Worm (Caenorhabditis elegans): ENCODE data around the gene F58F12.2.

The F58F12.2 gene

DNA sequence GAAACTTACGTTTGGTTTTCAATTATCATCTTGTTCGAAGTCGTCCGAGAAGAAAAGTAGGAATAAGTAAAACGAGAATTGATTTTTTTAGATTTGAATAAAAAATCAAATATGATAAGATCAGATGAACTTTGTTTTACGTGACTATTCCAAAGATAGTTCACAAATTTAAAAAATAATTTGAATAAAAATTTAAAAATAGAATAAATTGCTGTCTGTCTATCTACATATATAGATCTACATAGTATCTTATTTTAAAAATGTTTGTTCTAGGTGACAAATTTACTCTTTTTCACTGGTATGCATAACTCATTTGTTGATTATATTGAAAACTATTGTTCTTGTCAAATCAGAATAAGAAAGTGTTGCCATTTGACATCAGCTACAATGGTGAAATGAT lies at the start of gene F58F12.2:
F58F12.2 (minus strand) TSS at position 101 of the 400 bp plus-strand sequence.
- TF ChIP-seq zip-8 (tag; optimal IDR thresholded peaks at IDR 0.05) (no peak), tbx-8 (GFP tag; optimal IDR thresholded peaks at IDR 0.05) (no peak), lin-32 (GFP tag; optimal IDR thresholded peaks at IDR 0.05) (no peak), unc-62 (GFP tag; optimal IDR thresholded peaks at IDR 0.05) (no peak), M03D4.4 (tag; optimal IDR thresholded peaks at IDR 0.05) (no peak), nhr-2 (tag; optimal IDR thresholded peaks at IDR 0.05) (no peak), nhr-28 (tag; optimal IDR thresholded peaks at IDR 0.05) (no peak), lsy-2 (tag; optimal IDR thresholded peaks at IDR 0.05) (no peak), ceh-43 (GFP tag; optimal IDR thresholded peaks at IDR 0.05) (no peak), unc-39 (tag; optimal IDR thresholded peaks at IDR 0.05) (no peak), nhr-12 (tag; optimal IDR thresholded peaks at IDR 0.05) (no peak), blmp-1 (tag; optimal IDR thresholded peaks at IDR 0.05) (no peak)

DNA sequence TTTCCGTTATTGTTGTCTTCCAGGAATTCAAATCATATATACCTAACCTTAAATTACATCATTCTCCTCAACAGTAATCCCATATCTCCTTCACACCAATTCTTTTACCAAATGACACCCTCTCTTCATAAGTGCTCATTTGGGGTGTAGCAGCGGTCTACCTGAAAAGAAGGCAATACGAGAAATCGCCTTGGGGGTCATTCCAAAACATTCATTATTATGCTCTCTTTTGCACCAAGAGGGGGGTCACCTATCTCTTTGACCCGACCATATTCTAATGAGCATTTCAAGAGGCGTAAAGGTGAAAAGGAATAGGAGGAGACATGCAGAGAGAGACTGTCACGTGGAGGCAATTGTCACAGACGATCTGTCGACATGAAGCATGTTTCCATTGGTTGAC lies 49.0 kb upstream of the F58F12.2 start:
- no peak for TF ChIP-seq mls-2 (tag; optimal IDR thresholded peaks at IDR 0.05)
- no peak for TF ChIP-seq lin-32 (GFP tag; optimal IDR thresholded peaks at IDR 0.05)
- no peak for TF ChIP-seq ham-2 (GFP tag; optimal IDR thresholded peaks at IDR 0.05)
- TF ChIP-seq nhr-12 (tag; optimal IDR thresholded peaks at IDR 0.05): no peak
- peak; percentile 95 for TF ChIP-seq nhr-2 (tag; optimal IDR thresholded peaks at IDR 0.05)

DNA sequence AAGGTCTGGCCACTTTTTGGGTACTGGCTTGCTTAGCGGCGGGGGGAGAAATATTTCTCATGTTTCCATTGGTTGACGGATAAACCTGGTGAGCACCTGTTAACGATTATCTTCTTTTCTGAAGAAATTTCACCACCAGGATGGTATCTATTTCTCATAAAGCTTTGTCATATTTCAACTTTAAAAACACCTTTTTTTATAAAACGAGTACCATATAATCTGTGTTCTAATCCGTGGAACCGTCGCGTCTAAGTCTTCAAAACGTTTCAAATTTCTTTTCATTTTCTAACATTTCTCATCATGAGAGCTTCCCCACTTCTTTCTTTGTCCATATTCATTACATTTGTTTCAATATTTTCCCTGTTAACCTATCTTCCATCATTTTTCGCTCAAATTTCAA lies 38.2 kb upstream of the F58F12.2 start, which contains the start of gene col-75:
col-75 (plus strand) TSS at position 301 of the 400 bp plus-strand sequence.
- TF ChIP-seq unc-120 (tag; optimal IDR thresholded peaks at IDR 0.05; ENCODE audit: poor library complexity, severe bottlenecking) (no peak), nhr-76 (tag; optimal IDR thresholded peaks at IDR 0.05) (no peak), unc-39 (tag; optimal IDR thresholded peaks at IDR 0.05) (no peak), lin-32 (GFP tag; optimal IDR thresholded peaks at IDR 0.05) (no peak), unc-62 (GFP tag; optimal IDR thresholded peaks at IDR 0.05) (no peak), ceh-39 (tag; optimal IDR thresholded peaks at IDR 0.05) (no peak), lin-13 (tag; optimal IDR thresholded peaks at IDR 0.05) (no peak), mep-1 (tag; optimal IDR thresholded peaks at IDR 0.05) (no peak), lsy-2 (tag; optimal IDR thresholded peaks at IDR 0.05) (no peak), elt-1 (tag; optimal IDR thresholded peaks at IDR 0.05; ENCODE audit: borderline replicate concordance, insufficient read depth) (no peak), nhr-28 (tag; optimal IDR thresholded peaks at IDR 0.05) (no peak), M03D4.4 (tag; optimal IDR thresholded peaks at IDR 0.05) (no peak), drap-1 (GFP tag; optimal IDR thresholded peaks at IDR 0.05) (no peak), pha-4 (tag; optimal IDR thresholded peaks at IDR 0.05) (no peak), tbx-8 (GFP tag; optimal IDR thresholded peaks at IDR 0.05) (no peak), nhr-12 (tag; optimal IDR thresholded peaks at IDR 0.05) (no peak), blmp-1 (tag; optimal IDR thresholded peaks at IDR 0.05) (no peak), mls-2 (tag; optimal IDR thresholded peaks at IDR 0.05) (no peak), elt-3 (tag; optimal IDR thresholded peaks at IDR 0.05) (no peak), ham-2 (GFP tag; optimal IDR thresholded peaks at IDR 0.05) (no peak)

DNA sequence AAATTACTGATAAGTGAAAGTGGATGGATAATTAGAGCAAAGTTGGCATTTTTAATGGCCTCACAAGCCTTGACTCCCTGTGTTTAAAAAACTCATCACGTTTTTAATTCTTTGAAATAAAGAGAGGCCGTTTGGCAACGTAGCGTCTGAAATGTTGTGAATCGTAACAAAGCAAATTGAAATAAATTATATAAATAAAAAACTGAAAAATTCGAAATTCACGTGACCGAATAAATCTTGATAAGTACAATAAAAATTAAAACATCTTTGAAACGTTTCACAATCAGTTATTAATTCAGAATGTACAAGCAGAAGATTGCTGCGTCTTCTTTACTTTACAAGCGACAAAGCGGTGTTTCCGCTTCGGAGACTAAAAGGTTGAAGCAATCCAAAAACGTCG lies 35.0 kb upstream of the F58F12.2 start, which contains the start of gene K03H9.3:
K03H9.3 (plus strand) TSS at position 301 of the 400 bp plus-strand sequence.
- TF ChIP-seq mep-1 (tag; optimal IDR thresholded peaks at IDR 0.05) (no peak), lin-32 (GFP tag; optimal IDR thresholded peaks at IDR 0.05) (no peak), elt-1 (tag; optimal IDR thresholded peaks at IDR 0.05; ENCODE audit: borderline replicate concordance, insufficient read depth) (no peak), nhr-28 (tag; optimal IDR thresholded peaks at IDR 0.05) (no peak), elt-3 (tag; optimal IDR thresholded peaks at IDR 0.05) (no peak), nhr-237 (tag; optimal IDR thresholded peaks at IDR 0.05) (no peak), drap-1 (GFP tag; optimal IDR thresholded peaks at IDR 0.05) (no peak), M03D4.4 (tag; optimal IDR thresholded peaks at IDR 0.05) (no peak), unc-120 (tag; optimal IDR thresholded peaks at IDR 0.05; ENCODE audit: poor library complexity, severe bottlenecking) (no peak), ham-2 (GFP tag; optimal IDR thresholded peaks at IDR 0.05) (no peak), bed-3 (GFP tag; optimal IDR thresholded peaks at IDR 0.05) (no peak), nhr-12 (tag; optimal IDR thresholded peaks at IDR 0.05) (no peak), lin-13 (tag; optimal IDR thresholded peaks at IDR 0.05) (no peak), zip-8 (tag; optimal IDR thresholded peaks at IDR 0.05) (no peak), pha-4 (tag; optimal IDR thresholded peaks at IDR 0.05) (no peak), lsy-2 (tag; optimal IDR thresholded peaks at IDR 0.05) (no peak), sptf-1 (tag; optimal IDR thresholded peaks at IDR 0.05) (no peak), cnd-1 (tag; optimal IDR thresholded peaks at IDR 0.05) (no peak)

DNA sequence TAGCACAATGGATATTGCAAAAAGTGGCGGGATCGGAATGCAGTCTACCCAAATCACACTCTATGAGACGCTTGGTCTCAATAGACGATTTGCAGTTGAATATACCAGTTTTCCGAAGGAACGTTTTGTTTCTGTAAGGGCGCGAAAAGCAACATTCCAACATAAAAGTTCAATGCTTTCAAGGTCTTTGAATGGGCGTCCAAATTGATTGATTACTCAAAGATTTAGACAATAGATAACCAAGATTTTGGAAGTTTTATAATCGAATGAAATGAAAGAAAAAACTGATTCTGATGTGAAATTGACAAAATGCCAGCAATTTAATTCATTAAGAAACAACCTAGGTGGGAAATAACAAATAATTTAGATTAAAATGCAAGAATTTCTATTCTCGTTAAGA lies 31.3 kb upstream of the F58F12.2 start:
- no peak for TF ChIP-seq lin-13 (tag; optimal IDR thresholded peaks at IDR 0.05)
- TF ChIP-seq sem-2 (GFP tag; optimal IDR thresholded peaks at IDR 0.05): no peak
- TF ChIP-seq pha-4 (tag; optimal IDR thresholded peaks at IDR 0.05): no peak
- TF ChIP-seq hlh-1 (tag; optimal IDR thresholded peaks at IDR 0.05): no peak
